Worm (Caenorhabditis elegans) whole organism, dauer: ENCODE results near the gene T05E12.8.

Experiments used
- unc-62 ChIP-seq: sonication (generic microtip); optimal IDR thresholded peaks from 2 replicates; lab custom pipeline; 2017; ENCODE audit warnings: missing biosample characterization, missing genetic modification reagents, missing genetic modification characterization

The T05E12.8 gene

DNA sequence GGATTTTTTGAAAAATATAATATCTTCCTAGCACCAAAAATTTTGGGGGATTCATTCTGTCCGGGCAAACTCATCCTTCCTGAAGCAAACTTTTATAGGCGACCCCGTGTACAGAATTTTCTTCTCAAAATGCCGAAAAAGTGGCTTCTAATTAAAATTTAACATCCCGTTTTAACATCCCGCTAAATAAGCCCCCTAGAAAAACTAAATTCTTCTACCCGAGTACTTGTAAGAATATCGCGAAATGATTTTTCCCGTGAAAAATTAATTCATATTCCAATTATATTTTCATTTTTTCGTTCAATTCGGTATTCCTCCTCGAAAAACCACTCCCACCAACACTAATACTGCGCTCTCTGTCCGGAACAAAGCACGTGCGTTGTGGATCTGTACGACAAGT, at the start of gene T05E12.8:
Gene T05E12.8, plus strand, starts transcription at position 301 of the 400 bp plus-strand sequence.
- TF ChIP-seq unc-62 = no peak

DNA sequence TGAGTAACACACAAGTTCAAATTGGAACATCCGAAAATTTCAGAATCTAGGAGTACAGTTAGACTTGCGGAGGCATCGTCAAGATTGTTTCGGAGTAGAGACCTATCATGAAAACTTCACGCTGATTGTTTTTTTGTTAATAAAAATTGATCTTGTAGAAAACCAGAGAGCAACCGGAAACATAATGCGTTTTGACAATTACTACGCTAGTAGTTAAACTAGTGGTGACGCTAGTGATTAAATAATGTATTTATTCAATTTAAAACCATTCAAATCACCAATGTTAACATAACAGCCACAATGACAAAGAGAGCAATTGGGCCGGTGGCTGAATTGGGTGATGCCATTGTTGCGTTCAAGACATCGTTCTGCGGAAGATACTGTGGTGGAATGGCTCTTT, 49.2 kb upstream of the T05E12.8 start, which contains the start of gene F49H6.17:
Gene F49H6.17, plus strand, starts transcription at position 301 of the 400 bp plus-strand sequence.
- TF ChIP-seq unc-62 = no peak

DNA sequence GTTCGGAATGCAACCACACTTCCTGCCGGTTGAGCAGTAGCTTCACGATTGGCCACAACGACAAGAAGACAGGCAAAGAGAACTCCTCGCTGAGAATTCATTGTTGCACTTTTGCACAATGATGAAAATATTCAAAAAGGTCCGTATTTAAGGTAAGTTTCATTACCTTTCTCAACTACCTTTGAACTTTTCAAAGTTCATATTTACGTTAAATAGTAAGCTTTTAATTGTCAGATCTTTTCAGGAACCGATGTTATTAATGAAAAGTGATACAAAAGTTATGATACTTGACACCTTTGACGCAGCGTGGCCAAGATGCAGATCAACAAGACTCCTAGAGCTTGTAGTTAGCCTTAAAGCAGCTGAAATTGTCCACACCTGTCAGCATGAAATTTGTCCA, 47.6 kb upstream of the T05E12.8 start, which contains the start of gene F49H6.12:
Gene F49H6.12, minus strand, starts transcription at position 101 of the 400 bp plus-strand sequence.
- no peak for TF ChIP-seq unc-62

DNA sequence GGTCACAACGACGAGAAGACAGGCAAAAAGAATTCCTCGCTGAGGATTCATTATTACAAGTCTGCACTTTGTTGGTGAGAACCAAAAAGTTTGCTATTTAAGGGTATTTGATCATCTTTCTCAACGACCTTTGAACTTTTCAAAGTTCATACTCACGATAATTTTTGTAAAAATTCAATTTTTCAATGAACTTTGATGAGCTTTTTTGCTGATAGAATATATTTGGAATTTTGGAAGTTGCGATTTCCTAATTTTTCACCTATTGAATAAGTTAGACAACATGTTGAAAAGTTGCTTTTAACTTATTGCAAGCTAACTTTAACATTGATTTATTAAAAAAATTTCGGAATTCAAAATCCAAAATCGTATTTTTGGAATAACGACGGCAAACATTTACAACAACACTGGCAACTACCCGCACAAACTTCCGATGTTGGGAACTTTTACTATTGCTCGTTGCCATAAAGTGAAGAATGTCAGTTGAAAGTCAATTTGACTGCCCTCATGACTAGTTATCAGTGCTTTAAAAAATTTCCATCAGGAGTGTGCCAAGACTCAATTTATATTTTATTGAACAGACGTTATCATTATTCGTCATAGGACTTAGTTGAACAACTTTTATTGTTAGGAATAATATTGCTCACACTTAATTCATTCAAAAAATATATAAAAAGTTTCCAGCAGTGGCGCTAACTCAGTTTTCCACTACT, 46.2 kb upstream of the T05E12.8 start, which contains the start of the genes F49H6.8 and F49H6.5:
Gene F49H6.8, minus strand, starts transcription at position 51 of the 710 bp plus-strand sequence.
Gene F49H6.5, plus strand, starts transcription at position 629 of the 710 bp plus-strand sequence.
- no peak for TF ChIP-seq unc-62

DNA sequence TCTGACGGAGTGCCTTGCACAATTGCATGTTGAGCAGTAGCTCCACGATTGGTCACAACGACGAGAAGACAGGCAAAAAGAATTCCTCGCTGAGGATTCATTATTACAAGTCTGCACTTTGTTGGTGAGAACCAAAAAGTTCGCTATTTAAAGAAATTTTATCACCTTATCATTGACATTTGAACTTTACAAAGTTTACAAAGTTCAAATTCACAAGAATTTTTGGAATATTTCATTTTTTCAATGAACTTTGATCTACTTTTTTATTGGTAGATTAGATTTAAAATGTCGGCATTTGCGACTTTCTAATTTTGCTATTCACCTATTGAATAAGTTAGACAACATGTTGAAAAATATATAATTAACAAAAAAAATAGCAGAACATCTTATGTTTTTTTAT, 42.6 kb upstream of the T05E12.8 start, which contains the start of gene F49H6.15:
Gene F49H6.15, minus strand, starts transcription at position 101 of the 400 bp plus-strand sequence.
- no peak for TF ChIP-seq unc-62

DNA sequence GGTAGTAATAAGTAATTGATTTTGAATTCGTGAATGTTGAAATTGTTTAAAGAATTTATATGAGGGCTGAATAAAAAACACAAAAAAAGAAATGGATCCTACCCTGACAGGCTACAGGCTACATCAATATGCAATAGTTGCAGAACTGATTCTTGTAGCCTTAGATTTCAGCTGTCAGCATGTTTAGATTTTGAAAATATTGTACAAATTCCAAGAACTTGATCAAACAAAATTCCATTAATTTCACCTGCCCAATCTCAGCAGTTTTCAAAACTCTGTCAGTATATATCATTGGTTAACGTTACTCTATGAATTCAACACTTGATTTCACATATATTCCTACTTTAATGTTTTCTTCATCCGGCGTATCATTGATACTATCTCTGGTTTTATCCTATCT, 38.5 kb upstream of the T05E12.8 start:
- TF ChIP-seq unc-62 = no peak

DNA sequence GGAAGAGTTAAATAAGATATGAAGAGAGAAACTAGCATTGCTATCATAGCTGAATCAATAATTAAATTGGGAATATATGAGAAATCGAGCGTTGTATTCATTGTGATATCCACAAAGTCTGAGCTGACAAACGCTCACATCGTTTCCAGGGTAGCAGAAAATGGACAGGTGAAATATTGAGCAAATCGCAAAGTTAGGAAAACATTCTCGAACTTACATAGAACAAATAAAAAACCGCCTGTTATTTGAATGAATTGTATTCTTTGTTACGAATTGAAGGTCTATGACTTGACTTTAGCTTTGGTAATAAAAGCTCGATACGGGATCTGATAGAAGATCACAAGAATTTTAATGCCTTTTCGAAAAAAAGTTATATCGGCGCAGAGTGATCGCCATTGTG, 33.1 kb upstream of the T05E12.8 start, which contains the start of gene srz-94:
Gene srz-94, minus strand, starts transcription at position 101 of the 400 bp plus-strand sequence.
- no peak for TF ChIP-seq unc-62

DNA sequence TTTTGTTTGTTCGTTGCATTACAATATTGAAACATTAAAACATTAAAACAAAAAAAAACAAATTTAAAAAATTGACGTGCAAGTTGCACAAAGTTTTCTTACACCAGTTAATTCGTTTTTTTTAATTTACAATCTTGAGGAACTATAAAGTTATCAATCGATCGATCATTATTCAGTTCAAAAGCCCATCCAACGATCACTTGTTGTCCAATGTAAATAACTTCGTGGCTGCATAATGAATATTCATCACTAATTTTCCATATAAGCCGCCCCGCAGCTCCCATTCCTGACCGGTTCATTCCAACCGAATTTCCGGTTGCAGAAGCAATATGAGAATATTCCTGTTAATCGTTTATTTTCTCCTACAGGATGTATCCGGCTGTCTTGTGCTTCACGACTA, 26.7 kb upstream of the T05E12.8 start, which contains the start of gene hpo-33:
Gene hpo-33, plus strand, starts transcription at position 301 of the 400 bp plus-strand sequence.
- no peak for TF ChIP-seq unc-62

DNA sequence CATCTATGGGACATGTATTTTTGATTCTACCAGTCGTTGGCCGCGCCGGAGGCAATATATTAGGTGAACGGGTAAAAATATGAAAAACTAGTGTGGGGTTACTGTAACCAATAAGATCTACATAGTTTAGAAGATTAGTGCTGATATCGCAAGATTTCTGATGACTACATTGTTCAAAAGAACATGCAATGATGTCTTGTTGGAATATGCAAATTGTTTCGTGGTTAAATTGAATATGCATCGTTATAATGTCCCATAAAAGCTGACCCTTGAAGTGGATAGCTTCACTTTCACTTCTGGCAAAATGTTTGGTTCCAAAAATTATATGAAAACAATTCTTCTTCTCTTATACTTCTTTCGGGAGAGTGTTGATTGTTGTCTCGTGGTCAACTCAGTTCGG, 24.4 kb upstream of the T05E12.8 start, which contains the start of gene F28B1.2:
Gene F28B1.2, plus strand, starts transcription at position 301 of the 400 bp plus-strand sequence.
- no peak for TF ChIP-seq unc-62

DNA sequence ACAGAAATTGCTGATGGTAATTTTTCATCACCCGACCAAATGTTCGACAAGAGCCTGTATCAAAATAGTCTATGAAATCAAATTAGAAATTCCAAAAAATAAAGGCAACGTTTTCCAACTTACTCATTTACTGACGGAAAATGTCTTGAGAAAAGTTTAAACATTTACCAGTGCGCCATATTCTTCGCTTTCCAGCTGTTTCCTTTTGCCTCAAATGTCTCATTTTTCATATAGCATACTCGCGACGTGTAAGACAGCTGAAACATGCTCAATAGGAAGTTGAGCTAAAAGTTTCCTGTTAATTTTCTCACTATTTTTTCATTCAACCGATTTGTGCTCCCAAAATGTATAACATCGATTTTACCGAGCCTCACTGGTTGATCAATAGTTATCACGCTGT, 9.0 kb upstream of the T05E12.8 start, which contains the start of gene sri-66:
Gene sri-66, plus strand, starts transcription at position 301 of the 400 bp plus-strand sequence.
- no peak for TF ChIP-seq unc-62

DNA sequence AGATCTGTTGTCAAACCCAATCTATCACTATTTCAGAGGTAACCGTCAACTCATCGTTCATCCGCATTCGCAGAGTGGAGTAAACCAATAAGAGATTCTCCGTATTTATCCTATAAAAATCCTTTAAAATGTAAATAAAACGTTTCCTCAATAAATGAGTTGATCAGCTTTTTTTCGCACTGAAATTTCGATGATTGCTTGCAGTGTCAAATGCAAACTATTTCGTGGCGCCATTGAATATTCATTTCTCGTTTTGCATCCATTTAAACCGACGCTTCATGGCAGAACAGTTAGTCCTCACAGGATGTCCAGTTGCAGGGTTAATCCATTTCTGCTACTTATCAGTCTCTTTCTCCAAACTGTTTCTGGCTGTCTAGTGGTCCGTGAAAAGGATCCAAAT, 7.4 kb upstream of the T05E12.8 start, which contains the start of gene F28B1.9:
Gene F28B1.9, plus strand, starts transcription at position 301 of the 400 bp plus-strand sequence.
- no peak for TF ChIP-seq unc-62

DNA sequence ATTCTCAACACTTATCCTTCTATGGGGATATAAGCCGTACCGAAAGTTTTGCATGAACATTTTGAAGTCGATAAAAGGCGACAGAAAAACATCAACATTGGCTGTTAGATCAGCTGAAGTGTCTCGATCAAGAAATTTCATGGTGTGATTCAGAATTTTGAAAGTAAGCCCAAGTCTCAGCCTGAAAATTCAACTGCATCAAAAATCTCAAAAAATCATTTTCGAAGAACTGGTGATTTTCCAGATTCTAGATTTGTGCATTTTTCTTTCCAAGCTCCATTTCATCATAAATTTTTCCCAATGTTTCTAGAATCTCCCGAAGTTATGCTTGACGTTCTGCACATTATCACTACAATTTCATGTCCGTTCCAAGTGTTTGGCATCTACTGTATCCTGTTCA, 4.3 kb upstream of the T05E12.8 start, which contains the start of gene srh-255:
Gene srh-255, plus strand, starts transcription at position 301 of the 400 bp plus-strand sequence.
- no peak for TF ChIP-seq unc-62

DNA sequence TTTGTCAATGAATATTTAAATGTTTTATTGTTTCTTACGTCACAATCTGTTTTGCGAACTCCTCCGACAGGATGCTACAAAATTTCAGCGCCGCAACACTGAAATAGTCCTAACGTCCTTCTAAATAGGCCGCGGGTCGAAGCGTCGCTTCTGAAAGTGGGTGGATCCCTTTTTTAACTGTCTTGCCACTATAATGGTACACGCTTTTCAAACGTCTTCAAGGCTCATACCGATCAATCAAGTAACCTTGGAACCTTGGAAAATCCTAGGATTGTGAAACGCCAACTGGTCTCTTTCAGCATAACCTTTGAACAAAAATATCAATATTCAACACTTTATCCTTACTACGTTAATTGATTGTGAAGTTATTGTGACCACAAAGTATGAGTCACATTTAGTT, 2.3 kb upstream of the T05E12.8 start:
- TF ChIP-seq unc-62 = no peak

DNA sequence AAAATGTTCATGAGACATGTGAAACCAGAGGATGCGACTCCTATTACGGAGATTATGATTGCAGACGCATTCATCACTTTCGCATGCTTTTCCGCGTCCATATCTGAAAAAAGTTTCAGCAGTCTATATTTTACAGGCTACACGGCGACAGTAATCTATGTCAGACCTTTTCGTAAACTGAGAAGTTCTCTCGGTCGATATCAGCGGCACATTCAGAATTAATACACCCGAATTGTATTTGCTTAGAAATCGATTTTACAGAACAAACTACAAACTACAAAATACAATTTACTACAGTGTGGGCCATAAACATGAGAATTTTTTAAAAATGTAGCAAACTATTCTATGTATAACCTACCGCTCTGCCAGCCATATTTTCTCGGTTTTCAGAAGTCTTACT, 2.6 kb downstream of the T05E12.8 start, which contains the start of gene srbc-14:
Gene srbc-14, minus strand, starts transcription at position 101 of the 400 bp plus-strand sequence.
- no peak for TF ChIP-seq unc-62

DNA sequence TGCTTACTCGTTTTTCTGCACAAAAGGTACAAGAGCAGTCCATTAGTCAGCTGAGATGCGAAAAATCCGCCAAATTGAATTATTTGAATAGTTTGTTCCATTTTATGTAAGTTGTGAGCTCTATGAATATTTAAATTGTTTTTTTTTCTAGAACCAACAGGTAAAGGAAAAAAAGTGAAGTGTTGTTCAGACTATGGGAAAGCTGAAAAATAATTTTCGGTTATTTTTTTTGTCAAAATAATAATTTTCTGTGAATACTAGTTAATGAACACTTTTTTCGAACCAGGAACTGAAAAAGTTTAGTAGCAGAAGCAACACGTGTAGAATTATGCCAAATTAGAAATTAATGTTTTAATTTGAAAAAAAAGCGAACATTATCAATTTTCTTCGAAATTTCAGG, 7.0 kb downstream of the T05E12.8 start, which contains the start of gene str-125:
Gene str-125, minus strand, starts transcription at position 101 of the 400 bp plus-strand sequence.
- no peak for TF ChIP-seq unc-62

DNA sequence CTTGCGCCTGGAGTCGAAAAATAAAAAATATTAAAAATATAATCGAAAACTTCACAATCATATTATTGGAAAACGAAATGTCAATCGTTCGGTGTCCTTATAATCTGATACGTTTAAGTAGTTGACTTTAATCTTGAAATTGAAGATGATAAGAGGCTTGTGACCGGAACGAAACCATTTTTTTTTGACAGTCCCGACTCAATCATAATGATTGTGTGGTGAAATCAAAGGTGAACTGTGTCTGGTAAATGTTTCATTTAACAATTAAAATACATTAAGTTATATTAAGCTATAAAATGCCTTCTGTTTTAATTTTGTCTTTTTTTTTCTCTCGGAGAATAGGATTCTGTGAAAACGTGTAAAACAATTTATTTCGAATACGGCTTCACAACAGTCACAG, 8.9 kb downstream of the T05E12.8 start, which contains the start of gene T05E12.3:
Gene T05E12.3, minus strand, starts transcription at position 101 of the 400 bp plus-strand sequence.
- TF ChIP-seq unc-62 = no peak

DNA sequence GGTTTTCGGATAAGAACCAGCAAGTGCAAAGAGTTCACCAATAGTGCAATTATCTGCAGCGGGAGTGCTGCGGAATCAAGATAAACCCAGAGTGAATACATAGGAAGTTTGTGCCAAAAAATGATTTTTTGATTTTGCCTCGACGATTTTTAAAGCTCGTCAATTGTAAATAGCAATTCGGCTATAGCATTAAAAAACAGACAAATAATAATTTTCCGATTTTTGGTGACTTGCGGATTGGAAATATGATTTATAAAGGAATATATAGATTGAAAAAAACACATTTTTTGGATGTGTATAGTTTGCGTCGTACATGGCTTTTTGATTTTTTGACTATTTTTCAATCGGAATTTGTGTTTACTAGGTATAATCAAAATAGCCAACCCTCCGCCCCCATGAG, 10.9 kb downstream of the T05E12.8 start, which contains the start of gene srw-20:
Gene srw-20, minus strand, starts transcription at position 101 of the 400 bp plus-strand sequence.
- TF ChIP-seq unc-62 = no peak
